Worm (Caenorhabditis elegans): ENCODE data around the gene C31H1.1.

The C31H1.1 gene

DNA sequence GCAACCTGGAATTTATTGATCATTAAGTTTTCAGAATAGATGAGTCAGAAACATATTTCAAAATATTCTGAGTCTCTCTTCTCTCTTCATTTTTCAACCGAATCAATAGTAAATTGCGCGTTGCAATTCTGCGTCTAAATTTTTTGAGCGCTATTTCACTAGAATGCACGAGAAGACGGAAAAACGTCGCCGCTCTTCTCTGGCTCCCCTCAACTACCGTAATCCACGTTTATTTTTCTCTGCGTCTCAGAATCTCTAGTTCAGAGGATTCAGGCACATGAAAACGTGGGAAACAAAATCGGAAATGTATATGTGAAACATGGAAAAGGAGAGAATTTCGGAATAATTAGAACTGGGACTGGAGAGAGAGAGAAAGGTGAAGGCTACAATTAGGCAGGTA is 8.2 kb downstream of the C31H1.1 start (continued):
- TF ChIP-seq eor-1 (tag; optimal IDR thresholded peaks at IDR 0.05), result no peak
- no peak for TF ChIP-seq egl-27 (tag; optimal IDR thresholded peaks at IDR 0.05)
- TF ChIP-seq daf-12 (tag; optimal IDR thresholded peaks at IDR 0.05), result no peak
- no peak for TF ChIP-seq elt-3 (tag; optimal IDR thresholded peaks at IDR 0.05)
- no peak for TF ChIP-seq ztf-11 (tag; optimal IDR thresholded peaks at IDR 0.05)
- TF ChIP-seq lin-39 (tag; optimal IDR thresholded peaks at IDR 0.05), result peak; percentile 63
- peak; percentile 18 for TF ChIP-seq lin-15B (tag; optimal IDR thresholded peaks at IDR 0.05)
- TF ChIP-seq elt-1 (tag; optimal IDR thresholded peaks at IDR 0.05), result no peak
- TF ChIP-seq hmg-11 (tag; optimal IDR thresholded peaks at IDR 0.05), result peak; percentile 67
- TF ChIP-seq mdl-1 (tag; optimal IDR thresholded peaks at IDR 0.05), result no peak

DNA sequence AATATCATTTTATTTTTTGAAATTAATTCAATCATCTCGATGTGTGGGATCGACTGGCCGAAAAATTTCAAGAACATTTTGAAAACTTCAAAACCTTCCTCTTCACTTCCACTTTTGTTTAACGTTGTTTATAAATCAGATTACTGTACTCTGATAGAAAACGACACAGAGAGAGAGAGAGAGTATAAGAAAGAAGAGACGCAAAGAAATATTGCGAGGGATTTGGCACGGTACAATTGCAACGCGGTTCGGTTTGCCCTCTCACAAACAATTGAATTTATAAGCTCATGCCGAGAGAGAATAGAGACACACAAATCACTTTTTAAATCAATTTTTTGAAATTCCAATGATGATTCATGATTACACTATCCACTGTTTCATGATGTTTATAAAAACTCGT is 9.1 kb downstream of the C31H1.1 start:
- peak; percentile 20 for TF ChIP-seq pha-4 (tag; optimal IDR thresholded peaks at IDR 0.05)
- no peak for TF ChIP-seq fos-1 (tag; optimal IDR thresholded peaks at IDR 0.05)

DNA sequence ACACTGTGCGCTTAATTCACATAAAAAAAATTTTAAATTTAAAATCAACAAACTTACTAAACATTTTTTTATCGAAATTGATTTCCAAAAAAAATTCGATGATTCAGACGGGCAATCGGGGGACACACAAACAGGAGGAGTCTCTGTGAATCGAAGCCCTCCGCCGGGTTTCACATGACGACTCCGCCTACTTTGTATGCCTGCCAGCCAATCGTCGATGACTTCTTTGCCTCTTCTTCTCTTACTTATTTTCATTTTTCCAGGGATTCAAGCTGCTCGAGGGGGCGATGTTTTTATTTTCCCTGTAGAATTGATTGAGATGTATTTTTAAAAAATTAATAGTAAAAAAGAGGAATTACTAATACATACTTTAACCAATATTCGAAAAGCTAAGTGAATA is 9.7 kb downstream of the C31H1.1 start, which contains the start of gene lntl-1:
Gene lntl-1, minus strand, starts transcription at position 185 of the 400 bp plus-strand sequence.
- TF ChIP-seq nfya-1 (tag; optimal IDR thresholded peaks at IDR 0.05; ENCODE audit: insufficient read depth), result peak; percentile 96
- no peak for TF ChIP-seq ceh-9 (tag; optimal IDR thresholded peaks at IDR 0.05)
- TF ChIP-seq hmg-11 (tag; optimal IDR thresholded peaks at IDR 0.05), result peak; percentile 25

DNA sequence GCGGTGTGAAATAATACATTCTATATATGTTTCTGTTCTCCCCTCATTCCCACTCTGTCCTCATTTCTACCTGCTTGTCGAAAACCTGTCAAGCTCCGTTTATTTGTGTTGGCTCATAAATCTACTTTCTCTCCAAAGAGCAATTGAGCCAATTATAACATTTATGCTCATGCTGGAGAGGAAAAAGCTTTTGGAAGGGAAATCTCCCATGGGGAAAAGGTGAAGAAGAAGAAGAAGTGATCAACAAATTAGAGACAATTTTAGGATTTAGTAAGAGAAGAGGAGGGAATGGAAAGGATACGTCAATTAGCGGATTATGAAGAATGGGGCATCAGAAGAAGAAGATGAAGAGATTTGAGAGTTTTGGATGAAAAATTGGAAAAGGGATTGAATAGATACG is 12.5 kb downstream of the C31H1.1 start:
- TF ChIP-seq snpc-4 (tag; optimal IDR thresholded peaks at IDR 0.05) (no peak), ztf-11 (tag; optimal IDR thresholded peaks at IDR 0.05) (no peak), nfya-1 (tag; optimal IDR thresholded peaks at IDR 0.05; ENCODE audit: insufficient read depth) (no peak), ceh-28 (tag; optimal IDR thresholded peaks at IDR 0.05) (no peak), nhr-77 (tag; optimal IDR thresholded peaks at IDR 0.05) (no peak), nhr-67 (tag; optimal IDR thresholded peaks at IDR 0.05) (no peak), sea-2 (GFP tag; optimal IDR thresholded peaks at IDR 0.05) (no peak), nhr-237 (tag; optimal IDR thresholded peaks at IDR 0.05) (no peak), nhr-76 (tag; optimal IDR thresholded peaks at IDR 0.05) (no peak), ZK546.5 (tag; optimal IDR thresholded peaks at IDR 0.05) (no peak), fkh-2 (tag; optimal IDR thresholded peaks at IDR 0.05) (no peak), ceh-16 (tag; optimal IDR thresholded peaks at IDR 0.05) (no peak), ama-1 (optimal IDR thresholded peaks at IDR 0.05) (no peak), elt-2 (tag; optimal IDR thresholded peaks at IDR 0.05) (no peak), unc-39 (tag; optimal IDR thresholded peaks at IDR 0.05) (no peak), egl-27 (tag; optimal IDR thresholded peaks at IDR 0.05) (no peak), aly-2 (tag; optimal IDR thresholded peaks at IDR 0.05) (no peak), eor-1 (tag; optimal IDR thresholded peaks at IDR 0.05) (no peak), ceh-9 (tag; optimal IDR thresholded peaks at IDR 0.05) (no peak)

DNA sequence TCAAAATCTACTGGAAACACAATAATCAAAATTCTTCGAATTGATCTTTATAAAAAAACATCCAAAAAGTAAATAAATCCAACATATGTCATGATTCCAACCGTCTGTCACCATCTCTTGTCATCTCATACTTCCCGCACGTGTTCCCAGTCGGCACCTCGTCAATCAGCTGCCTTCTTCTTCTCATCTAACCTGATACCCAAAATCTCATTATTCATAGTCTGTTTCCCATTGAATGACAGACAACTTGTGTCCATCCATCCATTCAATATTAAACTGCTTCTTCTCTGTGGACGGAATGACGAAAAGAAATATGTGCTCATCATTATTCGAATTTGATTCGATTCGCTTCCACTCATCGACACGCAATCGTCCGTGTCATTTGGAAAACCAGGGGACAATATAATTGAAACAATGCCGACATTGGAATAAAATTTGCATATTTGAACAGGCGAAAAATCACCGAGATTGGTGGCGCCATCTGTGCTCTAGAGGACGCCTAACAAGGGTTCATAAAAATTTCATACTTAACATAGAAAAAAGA is 13.9 kb downstream of the C31H1.1 start:
- no peak for TF ChIP-seq tbx-2 (tag; optimal IDR thresholded peaks at IDR 0.05)
- TF ChIP-seq egl-5 (tag; optimal IDR thresholded peaks at IDR 0.05), result no peak
- no peak for TF ChIP-seq jun-1 (tag; optimal IDR thresholded peaks at IDR 0.05)
- TF ChIP-seq ceh-82 (tag; optimal IDR thresholded peaks at IDR 0.05), result no peak
- no peak for TF ChIP-seq hmg-11 (tag; optimal IDR thresholded peaks at IDR 0.05)
- no peak for TF ChIP-seq lsy-12 (tag; optimal IDR thresholded peaks at IDR 0.05)
- no peak for TF ChIP-seq aly-2 (tag; optimal IDR thresholded peaks at IDR 0.05)
- no peak for TF ChIP-seq nhr-23 (tag; optimal IDR thresholded peaks at IDR 0.05)
- TF ChIP-seq ama-1 (optimal IDR thresholded peaks at IDR 0.05), result no peak
- TF ChIP-seq mml-1 (tag; optimal IDR thresholded peaks at IDR 0.05), result no peak
- TF ChIP-seq ceh-9 (tag; optimal IDR thresholded peaks at IDR 0.05), result no peak
- no peak for TF ChIP-seq snpc-4 (tag; optimal IDR thresholded peaks at IDR 0.05)
- TF ChIP-seq lin-15B (tag; optimal IDR thresholded peaks at IDR 0.05), result no peak
- no peak for TF ChIP-seq nhr-12 (tag; optimal IDR thresholded peaks at IDR 0.05)
- no peak for TF ChIP-seq ZK546.5 (tag; optimal IDR thresholded peaks at IDR 0.05)
- no peak for TF ChIP-seq ztf-11 (tag; optimal IDR thresholded peaks at IDR 0.05)
- TF ChIP-seq lin-39 (tag; optimal IDR thresholded peaks at IDR 0.05), result no peak
